Fruit fly (Drosophila melanogaster) whole organism, embryonic: ENCODE measurements around the gene RpL5.

ENCODE experiments used
- BEAF-32 ChIP-seq: fragments of 200-800 bp; sonication (Bioruptor generic); optimal IDR thresholded peaks from 3 replicates; lab custom pipeline; 2017; ENCODE audit warnings: missing biosample characterization, missing genetic modification characterization, mild to moderate bottlenecking, moderate library complexity, missing genetic modification reagents
- CG11560 ChIP-seq: fragments of 200-800 bp; sonication (Bioruptor generic); IDR thresholded peaks from 3 replicates; pipeline ENCODE4 v1.3.6; 2022; ENCODE audit warnings: missing biosample characterization, missing genetic modification characterization
- CG11723 ChIP-seq: fragments of 200-800 bp; sonication (Bioruptor generic); optimal IDR thresholded peaks from 2 replicates; lab custom pipeline; 2017; ENCODE audit warnings: missing biosample characterization, mild to moderate bottlenecking, missing genetic modification characterization
- CG12219 ChIP-seq: fragments of 200-800 bp; sonication (Bioruptor generic); optimal IDR thresholded peaks from 3 replicates; lab custom pipeline; 2018; ENCODE audit warnings: missing biosample characterization, mild to moderate bottlenecking, missing genetic modification characterization
- CG12236 ChIP-seq: fragments of 200-800 bp; sonication (Bioruptor generic); optimal IDR thresholded peaks from 2 replicates; lab custom pipeline; 2016; ENCODE audit warnings: missing biosample characterization, missing genetic modification characterization
- CG1233 ChIP-seq: fragments of 200-800 bp; sonication (Bioruptor generic); optimal IDR thresholded peaks from 4 replicates; lab custom pipeline; 2018; ENCODE audit warnings: missing biosample characterization, mild to moderate bottlenecking, missing genetic modification characterization
- CG14667 ChIP-seq: fragments of 200-800 bp; sonication (Bioruptor generic); IDR thresholded peaks from 2 replicates; pipeline ENCODE4 v1.3.6; 2022; ENCODE audit warnings: missing biosample characterization, missing genetic modification characterization
- CG14710 ChIP-seq: fragments of 200-800 bp; sonication (Bioruptor generic); optimal IDR thresholded peaks from 3 replicates; lab custom pipeline; 2019; ENCODE audit warnings: missing biosample characterization, mild to moderate bottlenecking, missing genetic modification characterization, moderate library complexity
- CG15479 ChIP-seq: fragments of 200-800 bp; sonication (Bioruptor generic); optimal IDR thresholded peaks from 3 replicates; lab custom pipeline; 2019; ENCODE audit warnings: missing biosample characterization, mild to moderate bottlenecking, missing genetic modification characterization, moderate library complexity
- CG15514 ChIP-seq: fragments of 200-800 bp; sonication (Bioruptor generic); optimal IDR thresholded peaks from 3 replicates; lab custom pipeline; 2017; ENCODE audit warnings: missing biosample characterization, missing genetic modification characterization, mild to moderate bottlenecking, moderate library complexity, missing genetic modification reagents
- CG1603 ChIP-seq: fragments of 200-800 bp; sonication (Bioruptor generic); optimal IDR thresholded peaks from 2 replicates; lab custom pipeline; 2019; ENCODE audit warnings: missing biosample characterization, mild to moderate bottlenecking, missing genetic modification characterization, moderate library complexity
- CG30020 ChIP-seq: fragments of 200-800 bp; optimal IDR thresholded peaks from 2 replicates; lab custom pipeline; 2019; ENCODE audit warnings: missing biosample characterization, mild to moderate bottlenecking, missing genetic modification characterization, moderate library complexity
- CG4282 ChIP-seq: fragments of 200-800 bp; sonication (Bioruptor generic); optimal IDR thresholded peaks from 2 replicates; lab custom pipeline; 2016; ENCODE audit warnings: missing biosample characterization, missing genetic modification characterization
- CG6254 ChIP-seq: fragments of 200-800 bp; sonication (Bioruptor generic); optimal IDR thresholded peaks from 3 replicates; lab custom pipeline; 2017; ENCODE audit warnings: mild to moderate bottlenecking, missing biosample characterization, missing genetic modification reagents, missing genetic modification characterization
- CG6791 ChIP-seq: fragments of 200-800 bp; sonication (Bioruptor generic); IDR thresholded peaks from 3 replicates; pipeline ENCODE4 v1.3.6; 2022; ENCODE audit warnings: missing biosample characterization, missing genetic modification characterization; ENCODE audit not compliant: partially characterized antibody
- CG7357 ChIP-seq: fragments of 200-800 bp; sonication (Bioruptor generic); IDR thresholded peaks from 3 replicates; pipeline ENCODE4 v1.3.6; 2022; ENCODE audit warnings: missing biosample characterization, missing genetic modification characterization
- CG8089 ChIP-seq: fragments of 200-800 bp; sonication (Bioruptor generic); optimal IDR thresholded peaks from 3 replicates; lab custom pipeline; 2016; ENCODE audit warnings: missing biosample characterization, missing genetic modification characterization
- CG8290 ChIP-seq, 3 experiments: fragments of 200-800 bp; sonication (Bioruptor generic); optimal IDR thresholded peaks; 2 replicates each; lab custom pipeline; 2016 to 2019; ENCODE audit warnings: missing biosample characterization in 3 of 3, missing genetic modification characterization in 3 of 3, mild to moderate bottlenecking in 2 of 3, moderate library complexity in 1 of 3
- CHES-1-like ChIP-seq: fragments of 200-800 bp; sonication (Bioruptor generic); optimal IDR thresholded peaks from 2 replicates; lab custom pipeline; 2016; ENCODE audit warnings: missing biosample characterization, missing genetic modification characterization
- Camta ChIP-seq: fragments of 200-800 bp; sonication (Bioruptor generic); optimal IDR thresholded peaks from 2 replicates; lab custom pipeline; 2016; ENCODE audit warnings: missing biosample characterization, missing genetic modification characterization
- D19A ChIP-seq: fragments of 200-800 bp; optimal IDR thresholded peaks from 3 replicates; lab custom pipeline; 2019; ENCODE audit warnings: missing biosample characterization, mild to moderate bottlenecking, missing genetic modification characterization, moderate library complexity
- Dip3 ChIP-seq: fragments of 200-800 bp; sonication (Bioruptor generic); optimal IDR thresholded peaks from 3 replicates; lab custom pipeline; 2016; ENCODE audit warnings: missing biosample characterization, missing genetic modification characterization
- Ets97D ChIP-seq: fragments of 200-800 bp; sonication (Bioruptor generic); optimal IDR thresholded peaks from 3 replicates; lab custom pipeline; 2016; ENCODE audit warnings: missing biosample characterization, missing genetic modification characterization
- Lhr ChIP-seq: fragments of 200-800 bp; sonication (Bioruptor generic); optimal IDR thresholded peaks from 3 replicates; lab custom pipeline; 2017; ENCODE audit warnings: mild to moderate bottlenecking, missing biosample characterization, missing genetic modification reagents, missing genetic modification characterization
- MBD-R2 ChIP-seq: fragments of 200-800 bp; sonication (Bioruptor generic); IDR thresholded peaks from 2 replicates; pipeline ENCODE4 v1.3.6; 2022; ENCODE audit warnings: missing biosample characterization, missing genetic modification characterization
- Max ChIP-seq: fragments of 200-800 bp; sonication (Bioruptor generic); optimal IDR thresholded peaks from 2 replicates; lab custom pipeline; 2016; ENCODE audit warnings: missing biosample characterization, mild to moderate bottlenecking, missing genetic modification characterization
- Med ChIP-seq: fragments of 200-800 bp; sonication (Bioruptor generic); peaks from one replicate; lab custom pipeline; 2016; ENCODE audit warnings: missing biosample characterization, missing genetic modification characterization, mild to moderate bottlenecking, inconsistent platforms, moderate library complexity
- NC2β ChIP-seq: fragments of 200-800 bp; sonication (Bioruptor generic); optimal IDR thresholded peaks from 2 replicates; lab custom pipeline; 2016; ENCODE audit warnings: missing biosample characterization, missing genetic modification characterization
- Rfx ChIP-seq: fragments of 200-800 bp; sonication (Bioruptor generic); IDR thresholded peaks from 2 replicates; pipeline ENCODE4 v1.3.6; 2022; ENCODE audit warnings: missing biosample characterization, missing genetic modification characterization
- Rx ChIP-seq: fragments of 200-800 bp; sonication (Bioruptor generic); IDR thresholded peaks from 2 replicates; pipeline ENCODE4 v1.3.6; 2022; ENCODE audit warnings: missing biosample characterization, missing genetic modification characterization
- TFAM ChIP-seq: fragments of 200-800 bp; sonication (Bioruptor generic); optimal IDR thresholded peaks from 2 replicates; lab custom pipeline; 2017; ENCODE audit warnings: missing biosample characterization, missing genetic modification characterization, inconsistent platforms
- ab ChIP-seq: fragments of 200-800 bp; sonication (Bioruptor generic); optimal IDR thresholded peaks from 2 replicates; lab custom pipeline; 2016; ENCODE audit warnings: missing biosample characterization, missing genetic modification characterization
- ap ChIP-seq: fragments of 200-800 bp; sonication (Bioruptor generic); IDR thresholded peaks from 2 replicates; pipeline ENCODE4 v1.3.6; 2022; ENCODE audit warnings: missing biosample characterization, missing genetic modification characterization
- bigmax ChIP-seq: fragments of 200-800 bp; sonication (Bioruptor generic); optimal IDR thresholded peaks from 2 replicates; lab custom pipeline; 2018; ENCODE audit warnings: missing biosample characterization, mild to moderate bottlenecking, missing genetic modification characterization
- crol ChIP-seq: fragments of 200-800 bp; sonication (Bioruptor generic); IDR thresholded peaks from 2 replicates; pipeline ENCODE4 v1.3.6; 2022; ENCODE audit warnings: missing biosample characterization, missing genetic modification characterization
- crp ChIP-seq, 2 experiments: fragments of 200-800 bp; sonication (Bioruptor generic); optimal IDR thresholded peaks; 2 replicates in 1 of 2; 3 replicates in 1 of 2; lab custom pipeline; 2017; ENCODE audit warnings: missing biosample characterization in 2 of 2, missing genetic modification characterization in 2 of 2, mild to moderate bottlenecking in 1 of 2, moderate library complexity in 1 of 2
- da ChIP-seq: fragments of 200-800 bp; sonication (Bioruptor generic); optimal IDR thresholded peaks from 2 replicates; lab custom pipeline; 2016; ENCODE audit warnings: missing biosample characterization, missing genetic modification characterization
- en ChIP-seq: fragments of 200-800 bp; sonication (Bioruptor generic); optimal IDR thresholded peaks from 2 replicates; lab custom pipeline; 2016; ENCODE audit warnings: missing biosample characterization, missing genetic modification characterization
- fd102C ChIP-seq: fragments of 200-800 bp; sonication (Bioruptor generic); optimal IDR thresholded peaks from 2 replicates; lab custom pipeline; 2018; ENCODE audit warnings: missing biosample characterization, mild to moderate bottlenecking, missing genetic modification characterization, moderate library complexity
- nmo ChIP-seq: fragments of 200-800 bp; sonication (Bioruptor generic); optimal IDR thresholded peaks from 2 replicates; lab custom pipeline; 2018; ENCODE audit warnings: missing biosample characterization, mild to moderate bottlenecking, missing genetic modification characterization, moderate library complexity
- onecut ChIP-seq: fragments of 200-800 bp; sonication (Bioruptor generic); IDR thresholded peaks from 2 replicates; pipeline ENCODE4 v1.3.6; 2022; ENCODE audit warnings: missing biosample characterization, missing genetic modification characterization
- pfk ChIP-seq: fragments of 200-800 bp; sonication (Bioruptor generic); optimal IDR thresholded peaks from 2 replicates; lab custom pipeline; 2018; ENCODE audit warnings: missing biosample characterization, mild to moderate bottlenecking, missing genetic modification characterization, moderate library complexity
- pros ChIP-seq: fragments of 200-800 bp; sonication (Bioruptor generic); optimal IDR thresholded peaks from 3 replicates; lab custom pipeline; 2019; ENCODE audit warnings: missing biosample characterization, mild to moderate bottlenecking, missing genetic modification characterization, moderate library complexity
- pzg ChIP-seq: fragments of 200-800 bp; sonication (Bioruptor generic); optimal IDR thresholded peaks from 3 replicates; lab custom pipeline; 2018; ENCODE audit warnings: missing biosample characterization, mild to moderate bottlenecking, missing genetic modification characterization, moderate library complexity
- row ChIP-seq: fragments of 200-800 bp; sonication (Bioruptor generic); IDR thresholded peaks from 3 replicates; pipeline ENCODE4 v1.3.6; 2022; ENCODE audit warnings: missing biosample characterization, missing genetic modification characterization
- slou ChIP-seq: fragments of 200-800 bp; sonication (Bioruptor generic); optimal IDR thresholded peaks from 3 replicates; lab custom pipeline; 2016; ENCODE audit warnings: missing biosample characterization, missing genetic modification characterization
- tx ChIP-seq: fragments of 200-800 bp; sonication (Bioruptor generic); optimal IDR thresholded peaks from 2 replicates; lab custom pipeline; 2016; ENCODE audit warnings: missing biosample characterization, missing genetic modification characterization
- zen ChIP-seq: fragments of 200-800 bp; sonication (Bioruptor generic); optimal IDR thresholded peaks from 3 replicates; lab custom pipeline; 2018; ENCODE audit warnings: missing biosample characterization, mild to moderate bottlenecking, missing genetic modification characterization, moderate library complexity
- zfh2 ChIP-seq: fragments of 200-800 bp; sonication (Bioruptor generic); optimal IDR thresholded peaks from 2 replicates; lab custom pipeline; 2016; ENCODE audit warnings: missing biosample characterization, missing genetic modification characterization

Gene RpL5

dm6 chr2L:22536488-22537041, at the start of gene RpL5 (continued):
- TF ChIP-seq Rx (GFP tag; lab: Robert Waterston, UW) (no peak), Dip3 (GFP tag; lab: Kevin White, UChicago) (peak; percentile 0), en (GFP tag; lab: Kevin White, UChicago) (peak; percentile 20), CG15479 (no peak), tx (GFP tag; lab: Kevin White, UChicago) (no peak), crol (GFP tag; lab: Robert Waterston, UW) (no peak), ab (GFP tag; lab: Kevin White, UChicago) (no peak), CG11560 (tag; lab: Robert Waterston, UW) (no peak), bigmax (no peak), Rfx (peak; percentile 68; the same call in 1 of the 2 replicates), pros (GFP tag; lab: Kevin White, UChicago) (no peak), crp (GFP tag; optimal IDR thresholded peaks at IDR 0.05; lab: Kevin White, UChicago) (peak in 1 of 2 experiments; percentile 27), fd102C (GFP tag; lab: Kevin White, UChicago) (peak; percentile 14), CG12236 (GFP tag; lab: Kevin White, UChicago) (no peak), slou (GFP tag; lab: Kevin White, UChicago) (peak; percentile 65), Camta (peak; percentile 6), CG6791 (GFP tag; lab: Robert Waterston, UW) (no peak), onecut (peak; percentile 43), NC2β (GFP tag; lab: Kevin White, UChicago) (peak; percentile 87), CG1233 (no peak), CG6254 (no peak), CG15514 (GFP tag; lab: Kevin White, UChicago) (no peak), Max (GFP tag; lab: Kevin White, UChicago) (no peak), da (GFP tag; lab: Kevin White, UChicago) (no peak), Med (GFP tag; lab: Kevin White, UChicago) (no peak), ap (no peak)

DNA sequence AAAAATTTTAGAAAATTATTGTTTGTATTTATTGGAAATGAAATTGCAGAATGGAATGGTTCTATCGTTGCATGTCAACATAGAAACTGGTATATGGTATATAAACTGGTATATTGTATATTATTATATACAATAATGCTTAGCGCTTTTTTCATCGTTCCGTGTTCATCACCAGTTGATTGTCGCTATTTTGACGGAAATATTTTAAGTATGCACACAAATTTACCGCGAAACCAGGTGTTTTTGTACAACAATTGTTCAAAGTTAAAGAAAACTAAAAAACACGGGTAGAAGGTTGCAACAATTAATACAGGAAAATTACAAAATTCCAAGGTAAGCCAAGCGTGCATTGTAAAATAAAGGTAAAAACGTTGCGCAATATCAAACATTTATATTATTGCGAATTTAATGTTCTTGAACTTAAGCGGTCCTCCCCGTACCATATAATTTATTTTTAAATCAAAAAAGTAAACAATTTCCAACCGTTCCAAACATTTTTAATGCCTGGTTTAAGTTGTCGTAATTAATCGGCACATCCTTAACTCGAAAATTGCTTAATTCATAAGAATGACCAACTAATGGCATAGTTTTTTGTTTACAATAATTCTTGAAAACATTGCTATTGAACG, 42.4 kb upstream of the RpL5 start, which contains the start of gene Slmap:
Gene Slmap (plus strand): TSS at position 153 of the 629 bp plus-strand sequence.
- TF ChIP-seq MBD-R2 (GFP tag; lab: Robert Waterston, UW) (peak; percentile 47), CG14667 (GFP tag; lab: Robert Waterston, UW) (peak; percentile 46; the same call in 1 of the 2 replicates), nmo (GFP tag; lab: Kevin White, UChicago) (peak; percentile 63), zen (tag; lab: Kevin White, UChicago) (peak; percentile 29), CG30020 (peak; percentile 99), D19A (peak; percentile 27), CG1603 (tag; lab: Kevin White, UChicago) (peak; percentile 100), CG4282 (GFP tag; lab: Kevin White, UChicago) (no peak), pzg (GFP tag; lab: Kevin White, UChicago) (peak; percentile 50), CG12219 (GFP tag; lab: Kevin White, UChicago) (no peak), CG8290 (GFP tag; optimal IDR thresholded peaks at IDR 0.05; lab: Kevin White, UChicago) (peak; percentile 49), CG8290 (tag; optimal IDR thresholded peaks at IDR 0.05; lab: Kevin White, UChicago) (peak in 1 of 2 experiments; percentile 38), CG8089 (peak; percentile 35), CHES-1-like (GFP tag; lab: Kevin White, UChicago) (no peak), CG7357 (GFP tag; lab: Robert Waterston, UW) (peak; percentile 78), Ets97D (GFP tag; lab: Kevin White, UChicago) (peak; percentile 11), TFAM (GFP tag; lab: Kevin White, UChicago) (no peak), row (GFP tag; lab: Robert Waterston, UW) (peak; percentile 71), crp (GFP tag; optimal IDR thresholded peaks at IDR 0.05; lab: Kevin White, UChicago) (peak in 1 of 2 experiments; percentile 37), CG14710 (tag; lab: Kevin White, UChicago) (peak; percentile 7), Lhr (peak; percentile 64), pfk (GFP tag; lab: Kevin White, UChicago) (peak; percentile 91), BEAF-32 (GFP tag; lab: Kevin White, UChicago) (peak; percentile 16), zfh2 (GFP tag; lab: Kevin White, UChicago) (no peak), CG11723 (GFP tag; lab: Kevin White, UChicago) (peak; percentile 92)
